Worm (Caenorhabditis elegans): Measurements from ENCODE around the gene dhs-6.
A peak's percentile ranks its signal among the peaks of the same experiment; 100 is the strongest.

Gene dhs-6

ce11 chrII:5649236-5650004, 30.3 kb upstream of the dhs-6 start, which contains the start of the genes sam-4, F59E12.17 and zyg-1:
sam-4 (minus strand) TSS chrII:5649286.
F59E12.17 (minus strand) TSS chrII:5649470.
zyg-1 (plus strand) TSS chrII:5649748.
- TF ChIP-seq ceh-91 (GFP tag; IDR thresholded peaks at IDR 0.05) = peak; percentile 58; the same call in 1 of the 2 replicates
- no peak for TF ChIP-seq snpc-1.1 (tag; optimal IDR thresholded peaks at IDR 0.05; ENCODE audit: insufficient read depth)
- no peak for TF ChIP-seq F22D6.2 (tag; optimal IDR thresholded peaks at IDR 0.05)
- TF ChIP-seq efl-1 (GFP tag; optimal IDR thresholded peaks at IDR 0.05) = peak; percentile 76
- TF ChIP-seq F37B4.10 (GFP tag; IDR thresholded peaks at IDR 0.05) = no peak
- peak; percentile 53 for TF ChIP-seq egrh-3 (GFP tag; IDR thresholded peaks at IDR 0.05)
- TF ChIP-seq mcd-1 (GFP tag; IDR thresholded peaks at IDR 0.05) = peak; percentile 85
- no peak for TF ChIP-seq tbx-9 (tag; optimal IDR thresholded peaks at IDR 0.05; ENCODE audit: borderline replicate concordance)
- no peak for TF ChIP-seq hmg-20 (GFP tag; IDR thresholded peaks at IDR 0.05)
- TF ChIP-seq attf-5 (GFP tag; optimal IDR thresholded peaks at IDR 0.05) = peak; percentile 85
- TF ChIP-seq snpc-4 (GFP tag; optimal IDR thresholded peaks at IDR 0.05) = no peak
- peak; percentile 13 to 46 (median 32) for TF ChIP-seq snpc-4 (tag; optimal IDR thresholded peaks at IDR 0.05)
- peak; percentile 57 for TF ChIP-seq F33H1.4 (GFP tag; IDR thresholded peaks at IDR 0.05)
- TF ChIP-seq dox-1 (GFP tag; IDR thresholded peaks at IDR 0.05) = peak; percentile 91
- peak; percentile 63 for TF ChIP-seq lsl-1 (GFP tag; optimal IDR thresholded peaks at IDR 0.05)
- peak; percentile 74 for TF ChIP-seq snpc-3.4 (tag; optimal IDR thresholded peaks at IDR 0.05)
- TF ChIP-seq F57C9.4 (tag; optimal IDR thresholded peaks at IDR 0.05) = no peak
- peak; percentile 80; the same call in 1 of the 2 replicates for TF ChIP-seq ztf-28 (GFP tag; IDR thresholded peaks at IDR 0.05)
- TF ChIP-seq gei-17 (GFP tag; optimal IDR thresholded peaks at IDR 0.05) = no peak
- TF ChIP-seq madf-6 (GFP tag; IDR thresholded peaks at IDR 0.05) = peak; percentile 71
- peak; percentile 31 for TF ChIP-seq K12H6.12 (tag; optimal IDR thresholded peaks at IDR 0.05)
- no peak for TF ChIP-seq hsf-1 (GFP tag; IDR thresholded peaks at IDR 0.05)
- TF ChIP-seq madf-8 (GFP tag; conservative IDR thresholded peaks at IDR 0.05) = peak; percentile 34
- peak; percentile 4 for TF ChIP-seq nhr-80 (tag; optimal IDR thresholded peaks at IDR 0.05)
- 0 out of 2 replicates have a peak, but pooled peaks have one; percentile 23 for TF ChIP-seq egl-44 (GFP tag; IDR thresholded peaks at IDR 0.05)
- 0 out of 2 replicates have a peak, but pooled peaks have one; percentile 8 for TF ChIP-seq lir-1 (GFP tag; conservative IDR thresholded peaks at IDR 0.05)
- TF ChIP-seq ceh-100 (GFP tag; IDR thresholded peaks at IDR 0.05) = peak; percentile 22; the same call in 1 of the 2 replicates
- peak; percentile 73 for TF ChIP-seq B0019.2 (GFP tag; conservative IDR thresholded peaks at IDR 0.05)
- TF ChIP-seq pbrm-1 (GFP tag; IDR thresholded peaks at IDR 0.05) = peak; percentile 21; the same call in 1 of the 2 replicates
- peak; percentile 7 for TF ChIP-seq athp-1 (tag; optimal IDR thresholded peaks at IDR 0.05)
- TF ChIP-seq ztf-18 (tag; optimal IDR thresholded peaks at IDR 0.05) = peak; percentile 39
- TF ChIP-seq ztf-25 (GFP tag; IDR thresholded peaks at IDR 0.05) = 0 out of 2 replicates have a peak, but pooled peaks have one; percentile 60
- no peak for TF ChIP-seq nhr-120 (GFP tag; IDR thresholded peaks at IDR 0.05)
- no peak for TF ChIP-seq tlf-1 (GFP tag; optimal IDR thresholded peaks at IDR 0.05)
- TF ChIP-seq atf-7 (tag; optimal IDR thresholded peaks at IDR 0.05) = no peak
- peak; percentile 46 for TF ChIP-seq ZK185.1 (tag; optimal IDR thresholded peaks at IDR 0.05; ENCODE audit: poor library complexity, severe bottlenecking)
- TF ChIP-seq cebp-1 (GFP tag; IDR thresholded peaks at IDR 0.05) = peak; percentile 41; the same call in 1 of the 2 replicates
- peak; percentile 50 for TF ChIP-seq cebp-1 (tag; optimal IDR thresholded peaks at IDR 0.05)
- TF ChIP-seq ceh-40 (GFP tag; IDR thresholded peaks at IDR 0.05) = no peak
- TF ChIP-seq nhr-179 (tag; optimal IDR thresholded peaks at IDR 0.05) = no peak
- 0 out of 2 replicates have a peak, but pooled peaks have one; percentile 35 for TF ChIP-seq let-526 (GFP tag; IDR thresholded peaks at IDR 0.05)
- TF ChIP-seq F49E8.2 (tag; optimal IDR thresholded peaks at IDR 0.05; ENCODE audit: insufficient read depth) = peak; percentile 80
- peak; percentile 67 for TF ChIP-seq unc-130 (GFP tag; optimal IDR thresholded peaks at IDR 0.05)
- peak; percentile 67; the same call in 1 of the 2 replicates for TF ChIP-seq madf-3 (GFP tag; IDR thresholded peaks at IDR 0.05)
- no peak for TF ChIP-seq pha-4 (tag; optimal IDR thresholded peaks at IDR 0.05)
- peak; percentile 83 for TF ChIP-seq F23B12.7 (tag; optimal IDR thresholded peaks at IDR 0.05; ENCODE audit: insufficient read depth)
